Worm (Caenorhabditis elegans): ENCODE results near the gene clc-2.

Gene clc-2

ce11 chrX:7431165-7431564 lies at the start of gene clc-2:
Gene clc-2, plus strand, starts transcription at chrX:7431465.
- TF ChIP-seq elt-3 (tag; optimal IDR thresholded peaks at IDR 0.05) (no peak), nhr-23 (tag; optimal IDR thresholded peaks at IDR 0.05) (no peak), elt-1 (tag; optimal IDR thresholded peaks at IDR 0.05) (no peak), skn-1 (tag; optimal IDR thresholded peaks at IDR 0.05) (no peak), ceh-82 (tag; optimal IDR thresholded peaks at IDR 0.05) (no peak), nhr-25 (tag; optimal IDR thresholded peaks at IDR 0.05) (no peak), nhr-6 (tag; optimal IDR thresholded peaks at IDR 0.05) (no peak), ztf-1 (GFP tag; conservative IDR thresholded peaks at IDR 0.05) (no peak), sma-9 (GFP tag; optimal IDR thresholded peaks at IDR 0.05) (no peak), sma-9 (tag; optimal IDR thresholded peaks at IDR 0.05) (no peak), aly-2 (tag; optimal IDR thresholded peaks at IDR 0.05) (no peak), nhr-77 (tag; optimal IDR thresholded peaks at IDR 0.05) (no peak), ztf-11 (tag; optimal IDR thresholded peaks at IDR 0.05) (no peak), ztf-4 (tag; optimal IDR thresholded peaks at IDR 0.05) (no peak)

- no peak for TF ChIP-seq unc-62 (GFP tag; optimal IDR thresholded peaks at IDR 0.05)
- TF ChIP-seq sem-4 (tag; optimal IDR thresholded peaks at IDR 0.05), result no peak
- no peak for TF ChIP-seq skn-1 (tag; optimal IDR thresholded peaks at IDR 0.05)
- TF ChIP-seq F13H6.1 (tag; optimal IDR thresholded peaks at IDR 0.05), result no peak
- TF ChIP-seq crh-2 (tag; optimal IDR thresholded peaks at IDR 0.05), result no peak
- TF ChIP-seq gmeb-1 (tag; optimal IDR thresholded peaks at IDR 0.05), result no peak
- TF ChIP-seq elt-3 (tag; optimal IDR thresholded peaks at IDR 0.05), result no peak
- TF ChIP-seq alr-1 (tag; optimal IDR thresholded peaks at IDR 0.05), result no peak
- TF ChIP-seq Y55F3AM.14 (GFP tag; optimal IDR thresholded peaks at IDR 0.05), result no peak
- no peak for TF ChIP-seq mdl-1 (tag; optimal IDR thresholded peaks at IDR 0.05)
- TF ChIP-seq peb-1 (tag; optimal IDR thresholded peaks at IDR 0.05), result no peak
- no peak for TF ChIP-seq nhr-77 (tag; optimal IDR thresholded peaks at IDR 0.05)
- TF ChIP-seq R02D3.7 (tag; optimal IDR thresholded peaks at IDR 0.05), result no peak
- no peak for TF ChIP-seq nhr-6 (tag; optimal IDR thresholded peaks at IDR 0.05)
- no peak for TF ChIP-seq ceh-82 (tag; optimal IDR thresholded peaks at IDR 0.05)
- TF ChIP-seq nhr-21 (tag; optimal IDR thresholded peaks at IDR 0.05), result no peak
- TF ChIP-seq nhr-25 (tag; optimal IDR thresholded peaks at IDR 0.05), result no peak
- TF ChIP-seq ama-1 (optimal IDR thresholded peaks at IDR 0.05), result no peak
- no peak for TF ChIP-seq nhr-10 (tag; optimal IDR thresholded peaks at IDR 0.05)
These were observed 41.0 kb upstream of the clc-2 start, which contains the start of gene C10A4.6 for ce11 chrX:7390270-7390669. Gene C10A4.6, plus strand, starts transcription at chrX:7390570.

ce11 chrX:7393167-7393566 lies 38.1 kb upstream of the clc-2 start, which contains the start of gene gad-2:
Gene gad-2, plus strand, starts transcription at chrX:7393467.
- no peak for TF ChIP-seq fos-1 (tag; optimal IDR thresholded peaks at IDR 0.05)
- TF ChIP-seq F13H6.1 (tag; optimal IDR thresholded peaks at IDR 0.05), result no peak
- no peak for TF ChIP-seq snpc-4 (tag; optimal IDR thresholded peaks at IDR 0.05)
- no peak for TF ChIP-seq unc-39 (tag; optimal IDR thresholded peaks at IDR 0.05)
- TF ChIP-seq gmeb-1 (tag; optimal IDR thresholded peaks at IDR 0.05), result no peak
- no peak for TF ChIP-seq C34F6.9 (tag; optimal IDR thresholded peaks at IDR 0.05)
- no peak for TF ChIP-seq lsy-2 (tag; optimal IDR thresholded peaks at IDR 0.05)
- TF ChIP-seq aly-2 (tag; optimal IDR thresholded peaks at IDR 0.05), result no peak
- TF ChIP-seq ZK546.5 (tag; optimal IDR thresholded peaks at IDR 0.05), result no peak
- no peak for TF ChIP-seq nhr-23 (tag; optimal IDR thresholded peaks at IDR 0.05)
- TF ChIP-seq nhr-237 (tag; optimal IDR thresholded peaks at IDR 0.05), result no peak

ce11 chrX:7397935-7398334 lies 33.3 kb upstream of the clc-2 start, which contains the start of gene C10A4.13:
Gene C10A4.13, minus strand, starts transcription at chrX:7398035.
- TF ChIP-seq ceh-82 (tag; optimal IDR thresholded peaks at IDR 0.05) (no peak), F13H6.1 (tag; optimal IDR thresholded peaks at IDR 0.05) (no peak), mdl-1 (tag; optimal IDR thresholded peaks at IDR 0.05) (no peak), nhr-77 (tag; optimal IDR thresholded peaks at IDR 0.05) (no peak), nhr-11 (tag; optimal IDR thresholded peaks at IDR 0.05) (no peak), lin-11 (tag; optimal IDR thresholded peaks at IDR 0.05) (no peak), unc-62 (GFP tag; optimal IDR thresholded peaks at IDR 0.05) (no peak), lin-39 (tag; optimal IDR thresholded peaks at IDR 0.05) (no peak), nhr-23 (tag; optimal IDR thresholded peaks at IDR 0.05) (no peak), skn-1 (tag; optimal IDR thresholded peaks at IDR 0.05) (no peak), ztf-4 (tag; optimal IDR thresholded peaks at IDR 0.05) (no peak), snpc-4 (tag; optimal IDR thresholded peaks at IDR 0.05) (no peak), fos-1 (tag; optimal IDR thresholded peaks at IDR 0.05) (no peak), lsy-2 (tag; optimal IDR thresholded peaks at IDR 0.05) (no peak), nhr-12 (tag; optimal IDR thresholded peaks at IDR 0.05) (no peak), nhr-129 (tag; optimal IDR thresholded peaks at IDR 0.05) (no peak), ztf-11 (tag; optimal IDR thresholded peaks at IDR 0.05) (no peak)
